Worm (Caenorhabditis elegans): Measurements from ENCODE around the gene srj-32.

- TF ChIP-seq mec-3 (tag; optimal IDR thresholded peaks at IDR 0.05; ENCODE audit: borderline replicate concordance) (no peak), nhr-11 (tag; optimal IDR thresholded peaks at IDR 0.05) (no peak), ceh-22 (tag; optimal IDR thresholded peaks at IDR 0.05) (no peak), fax-1 (tag; optimal IDR thresholded peaks at IDR 0.05) (no peak), fkh-10 (GFP tag; optimal IDR thresholded peaks at IDR 0.05) (no peak)
These were observed 33.7 kb upstream of the srj-32 start, which contains the start of gene F10G2.2 for ce11 chrV:7330868-7331267.
